Worm (Caenorhabditis elegans) whole organism, late embryonic: Measurements from ENCODE around the gene kqt-2.

ENCODE experiments used
- C38D4.7 ChIP-seq: fragments of 200-800 bp; sonication (Bioruptor generic); optimal IDR thresholded peaks from 2 replicates; lab custom pipeline; 2018; ENCODE audit warnings: mild to moderate bottlenecking, missing genetic modification characterization, moderate library complexity, missing compliant biosample characterization
- F13H6.1 ChIP-seq: sonication (generic microtip); optimal IDR thresholded peaks from 2 replicates; lab custom pipeline; 2016; ENCODE audit warnings: missing genetic modification characterization, missing compliant biosample characterization
- K09A11.1 ChIP-seq: sonication (generic microtip); optimal IDR thresholded peaks from 2 replicates; lab custom pipeline; 2017; ENCODE audit warnings: antibody characterized with exemption, mild to moderate bottlenecking, missing genetic modification characterization, missing compliant biosample characterization; ENCODE audit not compliant: insufficient read depth
- Y22D7AL.16 ChIP-seq: sonication (generic microtip); optimal IDR thresholded peaks from 2 replicates; lab custom pipeline; 2016; ENCODE audit warnings: missing genetic modification characterization, missing compliant biosample characterization
- ahr-1 ChIP-seq: sonication (generic microtip); optimal IDR thresholded peaks from 2 replicates; lab custom pipeline; 2016; ENCODE audit warnings: missing genetic modification characterization, missing compliant biosample characterization
- ama-1 ChIP-seq: fragments of 150-350 bp; optimal IDR thresholded peaks from 2 replicates; lab custom pipeline; 2014
- ceh-18 ChIP-seq: sonication (generic microtip); optimal IDR thresholded peaks from 2 replicates; lab custom pipeline; 2016; ENCODE audit warnings: missing genetic modification characterization, missing compliant biosample characterization
- ceh-19 ChIP-seq: fragments of 200-800 bp; sonication (Bioruptor generic); optimal IDR thresholded peaks from 2 replicates; lab custom pipeline; 2018; ENCODE audit warnings: mild to moderate bottlenecking, missing genetic modification characterization, missing compliant biosample characterization
- ceh-22 ChIP-seq: sonication (generic microtip); optimal IDR thresholded peaks from 2 replicates; lab custom pipeline; 2017; ENCODE audit warnings: missing biosample characterization, missing genetic modification characterization
- ceh-24 ChIP-seq: sonication (generic microtip); optimal IDR thresholded peaks from 2 replicates; lab custom pipeline; 2016; ENCODE audit warnings: mild to moderate bottlenecking, missing genetic modification characterization, missing compliant biosample characterization
- ceh-30 ChIP-seq: fragments of 150-350 bp; optimal IDR thresholded peaks from 2 replicates; lab custom pipeline; 2014; ENCODE audit warnings: missing biosample characterization, missing genetic modification characterization
- ceh-31 ChIP-seq: sonication (generic microtip); optimal IDR thresholded peaks from 2 replicates; lab custom pipeline; 2016; ENCODE audit warnings: missing genetic modification characterization, missing compliant biosample characterization
- ceh-45 ChIP-seq: fragments of 200-800 bp; sonication (Bioruptor generic); IDR thresholded peaks from 2 replicates; pipeline ENCODE4 v1.3.6; 2022; ENCODE audit warnings: missing genetic modification reagents, missing genetic modification characterization, missing compliant biosample characterization
- che-1 ChIP-seq: sonication (generic microtip); optimal IDR thresholded peaks from 2 replicates; lab custom pipeline; 2016; ENCODE audit warnings: mild to moderate bottlenecking, missing genetic modification characterization, missing compliant biosample characterization
- eyg-1 ChIP-seq: sonication (generic microtip); optimal IDR thresholded peaks from 2 replicates; lab custom pipeline; 2016; ENCODE audit warnings: missing genotype, missing genetic modification characterization, missing compliant biosample characterization
- fkh-10 ChIP-seq: fragments of 150-350 bp; optimal IDR thresholded peaks from 2 replicates; lab custom pipeline; 2014; ENCODE audit warnings: missing biosample characterization, missing genetic modification reagents, missing genetic modification characterization
- hlh-15 ChIP-seq: sonication (generic microtip); optimal IDR thresholded peaks from 2 replicates; lab custom pipeline; 2016; ENCODE audit warnings: missing genetic modification characterization, missing compliant biosample characterization
- hlh-30 ChIP-seq: sonication (generic microtip); optimal IDR thresholded peaks from 2 replicates; lab custom pipeline; 2017; ENCODE audit warnings: antibody characterized with exemption, missing genetic modification characterization, missing compliant biosample characterization; ENCODE audit not compliant: insufficient read depth
- hlh-6 ChIP-seq: sonication (generic microtip); optimal IDR thresholded peaks from 2 replicates; lab custom pipeline; 2016; ENCODE audit warnings: missing genotype, missing genetic modification characterization, missing compliant biosample characterization
- hlh-8 ChIP-seq: sonication (generic microtip); optimal IDR thresholded peaks from 2 replicates; lab custom pipeline; 2016; ENCODE audit warnings: missing genotype, missing genetic modification characterization, missing compliant biosample characterization
- lim-6 ChIP-seq: sonication (generic microtip); optimal IDR thresholded peaks from 2 replicates; lab custom pipeline; 2016; ENCODE audit warnings: missing genetic modification characterization, missing compliant biosample characterization
- nhr-232 ChIP-seq: sonication (generic microtip); optimal IDR thresholded peaks from 2 replicates; lab custom pipeline; 2016; ENCODE audit warnings: missing genetic modification characterization, missing compliant biosample characterization
- npax-4 ChIP-seq: sonication (generic microtip); optimal IDR thresholded peaks from 2 replicates; lab custom pipeline; 2016; ENCODE audit warnings: missing genetic modification characterization, missing compliant biosample characterization
- odd-2 ChIP-seq: sonication (generic microtip); optimal IDR thresholded peaks from 2 replicates; lab custom pipeline; 2017; ENCODE audit warnings: antibody characterized with exemption, mild to moderate bottlenecking, missing genetic modification characterization, missing compliant biosample characterization
- pax-1 ChIP-seq: fragments of 150-350 bp; optimal IDR thresholded peaks from 2 replicates; lab custom pipeline; 2014; ENCODE audit warnings: missing biosample characterization, missing genetic modification characterization
- pha-2 ChIP-seq: sonication (generic microtip); optimal IDR thresholded peaks from 2 replicates; lab custom pipeline; 2017; ENCODE audit warnings: mild to moderate bottlenecking, missing genetic modification characterization, missing compliant biosample characterization
- pha-4 ChIP-seq: fragments of 150-350 bp; optimal IDR thresholded peaks from 2 replicates; lab custom pipeline; 2018; ENCODE audit warnings: missing biosample characterization, missing genetic modification reagents, missing genetic modification characterization
- rnt-1 ChIP-seq: sonication (generic microtip); optimal IDR thresholded peaks from 2 replicates; lab custom pipeline; 2016; ENCODE audit warnings: missing genetic modification characterization, missing compliant biosample characterization
- syd-9 ChIP-seq: sonication (generic microtip); optimal IDR thresholded peaks from 2 replicates; lab custom pipeline; 2016; ENCODE audit warnings: mild to moderate bottlenecking, missing genetic modification characterization, moderate library complexity, missing compliant biosample characterization
- ttx-3 ChIP-seq: sonication (generic microtip); optimal IDR thresholded peaks from 2 replicates; lab custom pipeline; 2016; ENCODE audit warnings: missing genetic modification reagents, missing genetic modification characterization, missing compliant biosample characterization
- unc-42 ChIP-seq: sonication (generic microtip); optimal IDR thresholded peaks from 2 replicates; lab custom pipeline; 2016; ENCODE audit warnings: missing genotype, missing genetic modification characterization, missing compliant biosample characterization
- unc-55 ChIP-seq: sonication (generic microtip); optimal IDR thresholded peaks from 2 replicates; lab custom pipeline; 2017; ENCODE audit warnings: missing biosample characterization, missing genetic modification reagents, missing genetic modification characterization
- unc-86 ChIP-seq: sonication (generic microtip); optimal IDR thresholded peaks from 2 replicates; lab custom pipeline; 2016; ENCODE audit warnings: missing genetic modification characterization, missing compliant biosample characterization
- zip-5 ChIP-seq: sonication (generic microtip); optimal IDR thresholded peaks from 2 replicates; lab custom pipeline; 2016; ENCODE audit warnings: missing genetic modification characterization, missing compliant biosample characterization
- ztf-16 ChIP-seq: sonication (generic microtip); optimal IDR thresholded peaks from 2 replicates; lab custom pipeline; 2017; ENCODE audit warnings: missing genetic modification characterization, missing compliant biosample characterization

kqt-2 gene

ce11 chrX:8224916-8225315 is 21.3 kb downstream of the kqt-2 start, which contains the start of gene K02A6.2:
K02A6.2 (minus strand) TSS chrX:8225016.
- no peak for TF ChIP-seq ceh-45 (GFP tag; lab: Robert Waterston, UW)
- TF ChIP-seq hlh-6 (tag; lab: Kevin White, UChicago), result no peak
- no peak for TF ChIP-seq ceh-18 (tag; lab: Kevin White, UChicago)
- TF ChIP-seq, all 69 proteins: peak for 0

ce11 chrX:8219428-8219827 is 26.7 kb downstream of the kqt-2 start, which contains the start of gene K02A6.1:
K02A6.1 (plus strand) TSS chrX:8219728.
- TF ChIP-seq unc-86 (tag; lab: Kevin White, UChicago), result no peak
- TF ChIP-seq ceh-24 (tag; lab: Kevin White, UChicago), result no peak
- TF ChIP-seq rnt-1 (tag; lab: Kevin White, UChicago), result no peak
- no peak for TF ChIP-seq npax-4 (tag; lab: Kevin White, UChicago)
- TF ChIP-seq ceh-30, result no peak
- no peak for TF ChIP-seq odd-2 (tag; lab: Kevin White, UChicago)
- no peak for TF ChIP-seq ceh-31 (tag; lab: Kevin White, UChicago)
- TF ChIP-seq pha-2 (tag; lab: Kevin White, UChicago), result no peak
- TF ChIP-seq C38D4.7, result no peak
- no peak for TF ChIP-seq hlh-8 (tag; lab: Kevin White, UChicago)
- no peak for TF ChIP-seq zip-5 (tag; lab: Kevin White, UChicago)
- no peak for TF ChIP-seq ztf-16
- no peak for TF ChIP-seq che-1 (tag; lab: Kevin White, UChicago)

ce11 chrX:8218653-8219052 is 27.5 kb downstream of the kqt-2 start, which contains the start of gene K02A6.4:
K02A6.4 (minus strand) TSS chrX:8218753.
- TF ChIP-seq nhr-232 (tag; lab: Kevin White, UChicago) (no peak), ceh-19 (GFP tag; lab: Kevin White, UChicago) (no peak), pha-4 (tag; lab: Kevin White, UChicago) (no peak), hlh-30 (tag; lab: Kevin White, UChicago) (no peak), Y22D7AL.16 (tag; lab: Kevin White, UChicago) (no peak), ahr-1 (tag; lab: Kevin White, UChicago) (no peak), rnt-1 (tag; lab: Kevin White, UChicago) (no peak), K09A11.1 (tag; lab: Kevin White, UChicago) (no peak), hlh-8 (tag; lab: Kevin White, UChicago) (no peak)

- TF ChIP-seq ttx-3 (tag; lab: Kevin White, UChicago), result no peak
- no peak for TF ChIP-seq ceh-19 (GFP tag; lab: Kevin White, UChicago)
- TF ChIP-seq pax-1 (tag; lab: Kevin White, UChicago), result no peak
- no peak for TF ChIP-seq che-1 (tag; lab: Kevin White, UChicago)
- TF ChIP-seq unc-55, result no peak
- TF ChIP-seq ceh-22, result no peak
- TF ChIP-seq ceh-45 (GFP tag; lab: Robert Waterston, UW), result no peak
- no peak for TF ChIP-seq unc-42 (tag; lab: Kevin White, UChicago)
Observed at ce11 chrX:8216957-8217356, 29.2 kb downstream of the kqt-2 start.

ce11 chrX:8214424-8215115 is 31.6 kb downstream of the kqt-2 start, which contains the start of gene C47D2.1:
C47D2.1 (plus strand) TSS chrX:8215065.
- TF ChIP-seq eyg-1 (tag; lab: Kevin White, UChicago), result no peak
- TF ChIP-seq F13H6.1 (tag; lab: Kevin White, UChicago), result no peak
- no peak for TF ChIP-seq ama-1 (lab: Kevin White, UChicago)
- TF ChIP-seq lim-6 (tag; lab: Kevin White, UChicago), result no peak
- TF ChIP-seq ceh-31 (tag; lab: Kevin White, UChicago), result no peak
- TF ChIP-seq fkh-10 (GFP tag; lab: Kevin White, UChicago), result no peak
- no peak for TF ChIP-seq ceh-22
- TF ChIP-seq syd-9 (tag; lab: Kevin White, UChicago), result no peak
- TF ChIP-seq pax-1 (tag; lab: Kevin White, UChicago), result no peak
- TF ChIP-seq ceh-45 (GFP tag; lab: Robert Waterston, UW), result no peak
- TF ChIP-seq hlh-15, result no peak
